Fruit fly (Drosophila melanogaster): Measurements from ENCODE around the gene CG9175.

DNA sequence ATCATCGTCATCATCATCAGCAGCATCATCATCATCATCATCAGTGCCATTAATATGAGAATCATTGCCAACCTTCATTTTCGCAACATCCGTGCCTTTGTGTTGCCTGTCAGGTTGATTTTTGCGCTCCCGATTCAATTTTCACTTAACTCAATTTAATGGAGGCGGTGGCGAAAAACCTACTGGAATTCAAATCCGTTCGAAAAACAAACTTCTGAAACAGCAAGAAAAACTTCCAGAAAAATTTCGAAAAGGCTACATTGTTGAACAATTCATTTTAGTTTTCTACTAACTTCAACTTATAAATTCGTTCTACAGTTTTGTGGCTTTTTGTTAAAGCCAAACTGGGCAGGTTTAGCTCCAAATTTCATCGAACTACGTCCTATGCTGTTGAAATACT is 40.3 kb upstream of the CG9175 start, which contains the start of gene CG13991:
- TF ChIP-seq Myc (optimal IDR thresholded peaks at IDR 0.05) (no peak), Sin3A (optimal IDR thresholded peaks at IDR 0.05) (no peak), psq (optimal IDR thresholded peaks at IDR 0.05) (no peak), h (optimal IDR thresholded peaks at IDR 0.05) (no peak), insv (optimal IDR thresholded peaks at IDR 0.05) (no peak), ttk (optimal IDR thresholded peaks at IDR 0.05) (no peak)

Measured in Kc167 (cell line).